Worm (Caenorhabditis elegans) whole organism, young adult: ENCODE measurements around the gene nos-1.
"Not testable (repeated sequence)": the region's sequence is repeated elsewhere in the genome, so short reads cannot be mapped to it uniquely, and the experiment has no call there.

Experiments
- C06A6.2 ChIP-seq: fragments of 200-800 bp; sonication (Bioruptor generic); conservative IDR thresholded peaks from 2 replicates; pipeline ENCODE4 v1.3.6; 2022; ENCODE audit warnings: missing genetic modification characterization, missing compliant biosample characterization
- D2030.7 ChIP-seq: fragments of 200-800 bp; sonication (Bioruptor generic); IDR thresholded peaks from 2 replicates; pipeline ENCODE4 v1.3.6; 2022; ENCODE audit warnings: missing genetic modification reagents, missing genetic modification characterization, missing compliant biosample characterization
- F33H1.4 ChIP-seq: fragments of 200-800 bp; sonication (Bioruptor generic); IDR thresholded peaks from 2 replicates; pipeline ENCODE4 v1.3.6; 2022; ENCODE audit warnings: missing genetic modification reagents, missing genetic modification characterization, missing compliant biosample characterization
- F52B5.7 ChIP-seq: sonication (generic microtip); optimal IDR thresholded peaks from 2 replicates; lab custom pipeline; 2016; ENCODE audit warnings: mild to moderate bottlenecking, missing genetic modification characterization, missing compliant biosample characterization
- K11D2.4 ChIP-seq: fragments of 200-800 bp; sonication (Bioruptor generic); IDR thresholded peaks from 2 replicates; pipeline ENCODE4 v1.3.6; 2022; ENCODE audit warnings: missing genetic modification reagents, missing genetic modification characterization, missing compliant biosample characterization
- K12H6.12 ChIP-seq: fragments of 200-800 bp; sonication (Bioruptor generic); optimal IDR thresholded peaks from 2 replicates; lab custom pipeline; 2018; ENCODE audit warnings: mild to moderate bottlenecking, missing genetic modification characterization, missing compliant biosample characterization
- T26A5.8 ChIP-seq: sonication (generic microtip); optimal IDR thresholded peaks from 2 replicates; lab custom pipeline; 2016; ENCODE audit warnings: missing genetic modification characterization, missing compliant biosample characterization
- Y53G8AR.9 ChIP-seq: fragments of 200-800 bp; sonication (Bioruptor generic); conservative IDR thresholded peaks from 2 replicates; pipeline ENCODE4 v1.3.6; 2022; ENCODE audit warnings: missing genetic modification reagents, missing genetic modification characterization, missing compliant biosample characterization
- Y67H2A.10 ChIP-seq: fragments of 200-800 bp; sonication (Bioruptor generic); conservative IDR thresholded peaks from 2 replicates; pipeline ENCODE4 v1.3.6; 2022; ENCODE audit warnings: missing genetic modification reagents, missing genetic modification characterization, missing compliant biosample characterization
- aptf-3 ChIP-seq: fragments of 200-800 bp; sonication (Bioruptor generic); IDR thresholded peaks from 2 replicates; pipeline ENCODE4 v1.3.6; 2022; ENCODE audit warnings: missing genetic modification characterization, missing compliant biosample characterization
- attf-5 ChIP-seq: fragments of 200-800 bp; sonication (Bioruptor generic); optimal IDR thresholded peaks from 2 replicates; lab custom pipeline; 2018; ENCODE audit warnings: mild to moderate bottlenecking, missing genetic modification characterization, missing compliant biosample characterization
- attf-6 ChIP-seq: fragments of 200-800 bp; sonication (Bioruptor generic); IDR thresholded peaks from 2 replicates; pipeline ENCODE4 v1.3.6; 2022; ENCODE audit warnings: missing genetic modification reagents, missing genetic modification characterization, missing compliant biosample characterization
- bed-1 ChIP-seq: fragments of 200-800 bp; sonication (Bioruptor generic); IDR thresholded peaks from 2 replicates; pipeline ENCODE4 v1.3.6; 2022; ENCODE audit warnings: missing genetic modification reagents, missing genetic modification characterization, missing compliant biosample characterization
- ceh-79 ChIP-seq: sonication (generic microtip); optimal IDR thresholded peaks from 2 replicates; lab custom pipeline; 2017; ENCODE audit warnings: mild to moderate bottlenecking, missing genetic modification characterization, missing compliant biosample characterization
- dpff-1 ChIP-seq: sonication (generic microtip); optimal IDR thresholded peaks from 2 replicates; lab custom pipeline; 2017; ENCODE audit warnings: mild to moderate bottlenecking, missing genetic modification characterization, missing compliant biosample characterization
- dpl-1 ChIP-seq: fragments of 150-350 bp; optimal IDR thresholded peaks from 2 replicates; lab custom pipeline; 2014; ENCODE audit warnings: missing biosample characterization, missing genetic modification reagents, missing genetic modification characterization
- fkh-3 ChIP-seq: sonication (generic microtip); optimal IDR thresholded peaks from 2 replicates; lab custom pipeline; 2016; ENCODE audit warnings: mild to moderate bottlenecking, missing genetic modification characterization, missing compliant biosample characterization
- hsf-1 ChIP-seq: fragments of 200-800 bp; sonication (Bioruptor generic); IDR thresholded peaks from 2 replicates; pipeline ENCODE4 v1.3.6; 2022; ENCODE audit warnings: missing genetic modification reagents, missing genetic modification characterization, missing compliant biosample characterization
- madf-6 ChIP-seq: fragments of 200-800 bp; sonication (Bioruptor generic); IDR thresholded peaks from 2 replicates; pipeline ENCODE4 v1.3.6; 2022; ENCODE audit warnings: missing genetic modification reagents, missing genetic modification characterization, missing compliant biosample characterization
- mcd-1 ChIP-seq: fragments of 200-800 bp; sonication (Bioruptor generic); IDR thresholded peaks from 2 replicates; pipeline ENCODE4 v1.3.6; 2022; ENCODE audit warnings: missing genetic modification reagents, missing genetic modification characterization, missing compliant biosample characterization
- mel-28 ChIP-seq: sonication (generic microtip); optimal IDR thresholded peaks from 2 replicates; lab custom pipeline; 2016; ENCODE audit warnings: borderline replicate concordance, mild to moderate bottlenecking, missing genetic modification characterization, missing compliant biosample characterization
- pbrm-1 ChIP-seq: fragments of 200-800 bp; sonication (Bioruptor generic); IDR thresholded peaks from 2 replicates; pipeline ENCODE4 v1.3.6; 2022; ENCODE audit warnings: missing genetic modification reagents, missing genetic modification characterization, missing compliant biosample characterization
- pha-4 ChIP-seq: fragments of 150-350 bp; sonication (generic microtip); optimal IDR thresholded peaks from 2 replicates; lab custom pipeline; 2014; ENCODE audit warnings: missing biosample characterization, missing genetic modification reagents, missing genetic modification characterization
- sea-2 ChIP-seq: fragments of 200-800 bp; sonication (Bioruptor generic); IDR thresholded peaks from 2 replicates; pipeline ENCODE4 v1.3.6; 2022; ENCODE audit warnings: missing genetic modification characterization, missing compliant biosample characterization
- tlf-1 ChIP-seq: fragments of 200-800 bp; sonication (Bioruptor generic); optimal IDR thresholded peaks from 2 replicates; lab custom pipeline; 2018; ENCODE audit warnings: mild to moderate bottlenecking, missing genetic modification characterization, missing compliant biosample characterization
- ztf-22 ChIP-seq: fragments of 200-800 bp; sonication (Bioruptor generic); optimal IDR thresholded peaks from 2 replicates; lab custom pipeline; 2018; ENCODE audit warnings: mild to moderate bottlenecking, missing genetic modification characterization, moderate library complexity, missing compliant biosample characterization
- ztf-6 ChIP-seq: fragments of 200-800 bp; sonication (Bioruptor generic); IDR thresholded peaks from 2 replicates; pipeline ENCODE4 v1.3.6; 2022; ENCODE audit warnings: missing genetic modification reagents, missing genetic modification characterization, missing compliant biosample characterization

nos-1 gene

ce11 chrII:10914366-10914765, 38.6 kb downstream of the nos-1 start, which contains the start of gene F44F4.15:
TSS of gene F44F4.15 (plus strand) at chrII:10914666.
- TF ChIP-seq dpl-1 (GFP tag; lab: Kevin White, UChicago) (no peak), ztf-6 (GFP tag; lab: Robert Waterston, UW) (no peak), mcd-1 (GFP tag; lab: Robert Waterston, UW) (no peak), pha-4 (tag; lab: Kevin White, UChicago) (no peak), dpff-1 (tag; lab: Kevin White, UChicago) (no peak), Y67H2A.10 (GFP tag; lab: Robert Waterston, UW) (no peak), bed-1 (no peak), K12H6.12 (tag; lab: Kevin White, UChicago) (no peak), C06A6.2 (no peak), pbrm-1 (no peak), fkh-3 (tag; lab: Kevin White, UChicago) (no peak)

ce11 chrII:10912995-10913394, 40.0 kb downstream of the nos-1 start:
- TF ChIP-seq ztf-22: no peak
- no peak for TF ChIP-seq K12H6.12 (tag; lab: Kevin White, UChicago)
- TF ChIP-seq tlf-1 (GFP tag; lab: Kevin White, UChicago): no peak
- no peak for TF ChIP-seq aptf-3 (GFP tag; lab: Robert Waterston, UW)
- TF ChIP-seq hsf-1 (GFP tag; lab: Robert Waterston, UW): no peak
- no peak for TF ChIP-seq F52B5.7 (tag; lab: Kevin White, UChicago)

- TF ChIP-seq fkh-3 (tag; lab: Kevin White, UChicago) (no peak), ceh-79 (tag; lab: Kevin White, UChicago) (no peak)
Observed at ce11 chrII:10910219-10910618, 42.7 kb downstream of the nos-1 start, which contains the start of gene sra-11. TSS of gene sra-11 (minus strand) at chrII:10910319.

- TF ChIP-seq pbrm-1, mel-28, sea-2: not testable (repeated sequence)
Observed at ce11 chrII:10904379-10904778, 48.6 kb downstream of the nos-1 start, which contains the start of gene sra-12. TSS of gene sra-12 (minus strand) at chrII:10904479.

DNA sequence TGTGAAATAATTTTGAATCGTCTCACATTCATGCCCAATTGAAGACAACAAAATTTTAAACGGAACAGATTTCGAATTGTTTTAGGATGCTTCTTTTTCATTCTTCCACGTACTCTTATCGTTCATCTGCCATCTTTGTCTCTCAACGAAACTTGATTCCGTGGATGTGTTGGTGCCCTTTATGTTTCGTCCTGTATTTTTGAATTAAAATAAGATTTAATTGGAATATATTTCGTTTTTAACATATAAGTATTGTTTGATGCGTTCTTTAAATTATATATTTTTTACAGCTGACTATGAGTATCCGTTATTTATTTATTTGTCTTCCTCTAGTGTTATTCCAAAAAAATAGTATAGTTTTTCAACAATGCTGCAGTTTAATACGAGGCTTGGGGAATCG, 50.9 kb downstream of the nos-1 start, which contains the start of gene gly-1:
TSS of gene gly-1 (minus strand) at position 101 of the 400 bp plus-strand sequence.
- TF ChIP-seq attf-6 (GFP tag; lab: Robert Waterston, UW): no peak
- no peak for TF ChIP-seq F33H1.4 (GFP tag; lab: Robert Waterston, UW)
- no peak for TF ChIP-seq D2030.7
- no peak for TF ChIP-seq T26A5.8 (tag; lab: Kevin White, UChicago)
- TF ChIP-seq F52B5.7 (tag; lab: Kevin White, UChicago): no peak
- no peak for TF ChIP-seq madf-6
- TF ChIP-seq Y53G8AR.9 (GFP tag; lab: Robert Waterston, UW): no peak
- TF ChIP-seq pha-4 (tag; lab: Kevin White, UChicago): no peak
- TF ChIP-seq attf-5: no peak
- no peak for TF ChIP-seq K11D2.4 (GFP tag; lab: Robert Waterston, UW)
